Worm (Caenorhabditis elegans) whole organism, young adult: Measurements from ENCODE around the gene gpx-5.

Experiments used
- B0019.2 ChIP-seq: fragments of 200-800 bp; sonication (Bioruptor generic); conservative IDR thresholded peaks from 2 replicates; pipeline ENCODE4 v1.3.6; 2022; ENCODE audit warnings: missing genetic modification reagents, missing genetic modification characterization, missing compliant biosample characterization
- C06A6.2 ChIP-seq: fragments of 200-800 bp; sonication (Bioruptor generic); conservative IDR thresholded peaks from 2 replicates; pipeline ENCODE4 v1.3.6; 2022; ENCODE audit warnings: missing genetic modification characterization, missing compliant biosample characterization
- C17E4.6 ChIP-seq: fragments of 200-800 bp; sonication (Bioruptor generic); IDR thresholded peaks from 2 replicates; pipeline ENCODE4 v1.3.6; 2022; ENCODE audit warnings: missing genetic modification reagents, missing genetic modification characterization, missing compliant biosample characterization
- F23B12.7 ChIP-seq: sonication (generic microtip); optimal IDR thresholded peaks from 2 replicates; lab custom pipeline; 2017; ENCODE audit warnings: missing genetic modification characterization, mild to moderate bottlenecking, missing compliant biosample characterization, antibody characterized with exemption, moderate library complexity; ENCODE audit not compliant: insufficient read depth
- F49E8.2 ChIP-seq: sonication (generic microtip); optimal IDR thresholded peaks from 3 replicates; lab custom pipeline; 2017; ENCODE audit warnings: missing genetic modification characterization, mild to moderate bottlenecking, missing compliant biosample characterization, antibody characterized with exemption, moderate library complexity; ENCODE audit not compliant: insufficient read depth
- F52B5.7 ChIP-seq: sonication (generic microtip); optimal IDR thresholded peaks from 2 replicates; lab custom pipeline; 2016; ENCODE audit warnings: mild to moderate bottlenecking, missing genetic modification characterization, missing compliant biosample characterization
- F55B11.4 ChIP-seq: sonication (generic microtip); optimal IDR thresholded peaks from 2 replicates; lab custom pipeline; 2016; ENCODE audit warnings: missing compliant biosample characterization, missing genetic modification characterization, borderline replicate concordance; ENCODE audit not compliant: insufficient read depth
- F57A8.1 ChIP-seq: fragments of 200-800 bp; sonication (Bioruptor generic); optimal IDR thresholded peaks from 2 replicates; lab custom pipeline; 2018; ENCODE audit warnings: mild to moderate bottlenecking, missing genetic modification characterization, moderate library complexity, missing compliant biosample characterization
- F57C9.4 ChIP-seq: sonication (generic microtip); optimal IDR thresholded peaks from 2 replicates; lab custom pipeline; 2017; ENCODE audit warnings: mild to moderate bottlenecking, missing genetic modification characterization, missing compliant biosample characterization
- Y53G8AR.9 ChIP-seq: fragments of 200-800 bp; sonication (Bioruptor generic); conservative IDR thresholded peaks from 2 replicates; pipeline ENCODE4 v1.3.6; 2022; ENCODE audit warnings: missing genetic modification reagents, missing genetic modification characterization, missing compliant biosample characterization
- Y56A3A.18 ChIP-seq: fragments of 200-800 bp; sonication (Bioruptor generic); IDR thresholded peaks from 2 replicates; pipeline ENCODE4 v1.3.6; 2022; ENCODE audit warnings: missing genetic modification reagents, missing genetic modification characterization, missing compliant biosample characterization
- Y67H2A.10 ChIP-seq: fragments of 200-800 bp; sonication (Bioruptor generic); conservative IDR thresholded peaks from 2 replicates; pipeline ENCODE4 v1.3.6; 2022; ENCODE audit warnings: missing genetic modification reagents, missing genetic modification characterization, missing compliant biosample characterization
- Y95B8A.8 ChIP-seq: fragments of 200-800 bp; sonication (Bioruptor generic); IDR thresholded peaks from 2 replicates; pipeline ENCODE4 v1.3.6; 2022; ENCODE audit warnings: missing genetic modification reagents, missing genetic modification characterization, missing compliant biosample characterization
- aptf-3 ChIP-seq: fragments of 200-800 bp; sonication (Bioruptor generic); IDR thresholded peaks from 2 replicates; pipeline ENCODE4 v1.3.6; 2022; ENCODE audit warnings: missing genetic modification characterization, missing compliant biosample characterization
- bed-1 ChIP-seq: fragments of 200-800 bp; sonication (Bioruptor generic); IDR thresholded peaks from 2 replicates; pipeline ENCODE4 v1.3.6; 2022; ENCODE audit warnings: missing genetic modification reagents, missing genetic modification characterization, missing compliant biosample characterization
- cebp-2 ChIP-seq: fragments of 200-800 bp; sonication (Bioruptor generic); IDR thresholded peaks from 2 replicates; pipeline ENCODE4 v1.3.6; 2022; ENCODE audit warnings: missing genetic modification characterization, missing compliant biosample characterization
- ceh-100 ChIP-seq: fragments of 200-800 bp; sonication (Bioruptor generic); IDR thresholded peaks from 2 replicates; pipeline ENCODE4 v1.3.6; 2022; ENCODE audit warnings: missing genetic modification reagents, missing genetic modification characterization, missing compliant biosample characterization
- ceh-58 ChIP-seq: fragments of 200-800 bp; sonication (Bioruptor generic); IDR thresholded peaks from 2 replicates; pipeline ENCODE4 v1.3.6; 2022; ENCODE audit warnings: missing genetic modification characterization, missing compliant biosample characterization
- dpl-1 ChIP-seq: fragments of 150-350 bp; optimal IDR thresholded peaks from 2 replicates; lab custom pipeline; 2014; ENCODE audit warnings: missing biosample characterization, missing genetic modification reagents, missing genetic modification characterization
- hlh-12 ChIP-seq: sonication (generic microtip); optimal IDR thresholded peaks from 2 replicates; lab custom pipeline; 2016; ENCODE audit warnings: missing genetic modification characterization, missing compliant biosample characterization
- hlh-26 ChIP-seq: fragments of 200-800 bp; sonication (Bioruptor generic); conservative IDR thresholded peaks from 2 replicates; pipeline ENCODE4 v1.3.6; 2022; ENCODE audit warnings: missing genetic modification reagents, missing genetic modification characterization, missing compliant biosample characterization
- hmg-1.2 ChIP-seq: fragments of 200-800 bp; sonication (Bioruptor generic); IDR thresholded peaks from 2 replicates; pipeline ENCODE4 v1.3.6; 2022; ENCODE audit warnings: missing genetic modification reagents, missing genetic modification characterization, missing compliant biosample characterization
- hsf-1 ChIP-seq: fragments of 200-800 bp; sonication (Bioruptor generic); IDR thresholded peaks from 2 replicates; pipeline ENCODE4 v1.3.6; 2022; ENCODE audit warnings: missing genetic modification reagents, missing genetic modification characterization, missing compliant biosample characterization
- lag-1 ChIP-seq: fragments of 200-800 bp; sonication (Bioruptor generic); IDR thresholded peaks from 2 replicates; pipeline ENCODE4 v1.3.6; 2022; ENCODE audit warnings: missing genetic modification reagents, missing genetic modification characterization, missing compliant biosample characterization
- lin-40 ChIP-seq: sonication (generic microtip); optimal IDR thresholded peaks from 2 replicates; lab custom pipeline; 2016; ENCODE audit warnings: missing genetic modification characterization, mild to moderate bottlenecking, missing compliant biosample characterization, missing genotype, missing genetic modification reagents
- madf-3 ChIP-seq: fragments of 200-800 bp; sonication (Bioruptor generic); IDR thresholded peaks from 2 replicates; pipeline ENCODE4 v1.3.6; 2022; ENCODE audit warnings: missing genetic modification reagents, missing genetic modification characterization, missing compliant biosample characterization
- madf-8 ChIP-seq: fragments of 200-800 bp; sonication (Bioruptor generic); conservative IDR thresholded peaks from 2 replicates; pipeline ENCODE4 v1.3.6; 2022; ENCODE audit warnings: missing genetic modification reagents, missing genetic modification characterization, missing compliant biosample characterization
- mcd-1 ChIP-seq: fragments of 200-800 bp; sonication (Bioruptor generic); IDR thresholded peaks from 2 replicates; pipeline ENCODE4 v1.3.6; 2022; ENCODE audit warnings: missing genetic modification reagents, missing genetic modification characterization, missing compliant biosample characterization
- mxl-1 ChIP-seq: sonication (generic microtip); optimal IDR thresholded peaks from 2 replicates; lab custom pipeline; 2016; ENCODE audit warnings: missing genetic modification characterization, missing compliant biosample characterization
- nhr-120 ChIP-seq: fragments of 200-800 bp; sonication (Bioruptor generic); IDR thresholded peaks from 2 replicates; pipeline ENCODE4 v1.3.6; 2022; ENCODE audit warnings: missing genetic modification characterization, missing compliant biosample characterization
- pbrm-1 ChIP-seq: fragments of 200-800 bp; sonication (Bioruptor generic); IDR thresholded peaks from 2 replicates; pipeline ENCODE4 v1.3.6; 2022; ENCODE audit warnings: missing genetic modification reagents, missing genetic modification characterization, missing compliant biosample characterization
- pha-4 ChIP-seq: fragments of 150-350 bp; sonication (generic microtip); optimal IDR thresholded peaks from 2 replicates; lab custom pipeline; 2014; ENCODE audit warnings: missing biosample characterization, missing genetic modification reagents, missing genetic modification characterization
- snpc-1.1 ChIP-seq: sonication (generic microtip); optimal IDR thresholded peaks from 2 replicates; lab custom pipeline; 2017; ENCODE audit warnings: missing genetic modification characterization, mild to moderate bottlenecking, missing compliant biosample characterization, antibody characterized with exemption, moderate library complexity, missing genotype, missing genetic modification reagents; ENCODE audit not compliant: insufficient read depth
- somi-1 ChIP-seq: fragments of 200-800 bp; sonication (Bioruptor generic); optimal IDR thresholded peaks from 2 replicates; lab custom pipeline; 2018; ENCODE audit warnings: mild to moderate bottlenecking, missing genetic modification characterization, missing compliant biosample characterization
- tbp1 ChIP-seq: fragments of 200-800 bp; sonication (Bioruptor generic); optimal IDR thresholded peaks from 2 replicates; lab custom pipeline; 2018; ENCODE audit warnings: mild to moderate bottlenecking, missing genetic modification characterization, missing compliant biosample characterization
- tbx-9 ChIP-seq: sonication (generic microtip); optimal IDR thresholded peaks from 2 replicates; lab custom pipeline; 2016; ENCODE audit warnings: borderline replicate concordance, missing genetic modification characterization, inconsistent platforms, missing compliant biosample characterization
- unc-130 ChIP-seq: sonication (generic microtip); optimal IDR thresholded peaks from 2 replicates; lab custom pipeline; 2016; ENCODE audit warnings: missing genetic modification reagents, missing genetic modification characterization, missing compliant biosample characterization
- unc-62 ChIP-seq: fragments of 150-350 bp; optimal IDR thresholded peaks from 2 replicates; lab custom pipeline; 2014; ENCODE audit warnings: missing biosample characterization, missing genetic modification reagents, missing genetic modification characterization
- xnd-1 ChIP-seq: sonication (generic microtip); optimal IDR thresholded peaks from 2 replicates; lab custom pipeline; 2016; ENCODE audit warnings: missing genotype, missing genetic modification reagents, missing genetic modification characterization, missing compliant biosample characterization
- zfh-2 ChIP-seq: fragments of 200-800 bp; sonication (Bioruptor generic); conservative IDR thresholded peaks from 2 replicates; pipeline ENCODE4 v1.3.6; 2022; ENCODE audit warnings: missing genetic modification reagents, missing genetic modification characterization, missing compliant biosample characterization
- ztf-18 ChIP-seq: sonication (generic microtip); optimal IDR thresholded peaks from 2 replicates; lab custom pipeline; 2016; ENCODE audit warnings: missing genotype, mild to moderate bottlenecking, missing genetic modification characterization, missing compliant biosample characterization
- ztf-25 ChIP-seq: fragments of 200-800 bp; sonication (Bioruptor generic); IDR thresholded peaks from 2 replicates; pipeline ENCODE4 v1.3.6; 2022; ENCODE audit warnings: missing genetic modification reagents, missing genetic modification characterization, missing compliant biosample characterization
- ztf-26 ChIP-seq: sonication (generic microtip); optimal IDR thresholded peaks from 2 replicates; lab custom pipeline; 2017; ENCODE audit warnings: missing genetic modification characterization, missing compliant biosample characterization
- ztf-28 ChIP-seq: fragments of 200-800 bp; sonication (Bioruptor generic); IDR thresholded peaks from 2 replicates; pipeline ENCODE4 v1.3.6; 2022; ENCODE audit warnings: missing genetic modification reagents, missing genetic modification characterization, missing compliant biosample characterization
- ztf-3 ChIP-seq: fragments of 200-800 bp; sonication (Bioruptor generic); optimal IDR thresholded peaks from 2 replicates; lab custom pipeline; 2018; ENCODE audit warnings: mild to moderate bottlenecking, missing genetic modification characterization, missing compliant biosample characterization

The gpx-5 gene

DNA sequence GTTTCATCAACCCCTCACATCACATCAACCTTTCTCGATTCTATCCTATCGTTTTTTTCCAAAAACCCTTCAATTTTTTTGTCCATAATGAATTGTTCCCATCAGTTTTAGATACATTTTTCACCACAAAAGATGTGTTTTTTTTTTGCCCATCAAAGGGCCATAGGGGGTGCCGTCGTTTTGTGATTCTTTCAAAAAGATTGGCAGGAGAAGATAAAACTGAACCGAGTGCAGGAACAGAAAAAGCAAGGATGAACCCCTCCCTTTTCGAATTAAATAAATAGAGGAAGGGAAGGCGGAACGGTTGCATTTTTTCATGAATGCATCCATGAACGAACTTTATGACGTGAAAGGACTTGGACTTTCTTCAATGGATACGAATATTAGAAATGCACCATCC lies 32.5 kb downstream of the gpx-5 start, which contains the start of gene C11E4.7:
C11E4.7 (plus strand) TSS at position 301 of the 400 bp plus-strand sequence.
- TF ChIP-seq cebp-2 (GFP tag; lab: Robert Waterston, UW) (0 out of 2 replicates have a peak, but pooled peaks have one; percentile 33), ztf-28 (GFP tag; lab: Robert Waterston, UW) (no peak), ztf-26 (peak; percentile 11), snpc-1.1 (tag; lab: Kevin White, UChicago) (no peak), lin-40 (tag; lab: Kevin White, UChicago) (peak; percentile 39), tbx-9 (tag; lab: Kevin White, UChicago) (no peak)

- no peak for TF ChIP-seq unc-130 (GFP tag; lab: Kevin White, UChicago)
- TF ChIP-seq ceh-100, result no peak
- no peak for TF ChIP-seq zfh-2
- no peak for TF ChIP-seq hmg-1.2 (GFP tag; lab: Robert Waterston, UW)
- no peak for TF ChIP-seq somi-1 (GFP tag; lab: Kevin White, UChicago)
- no peak for TF ChIP-seq nhr-120 (GFP tag; lab: Robert Waterston, UW)
- no peak for TF ChIP-seq B0019.2 (GFP tag; lab: Robert Waterston, UW)
Observed at ce11 chrX:9620136-9620535, 35.7 kb downstream of the gpx-5 start, which contains the start of gene C11E4.8. C11E4.8 (plus strand) TSS chrX:9620436.

- no peak for TF ChIP-seq C06A6.2 (GFP tag; lab: Robert Waterston, UW)
- TF ChIP-seq pha-4 (tag; lab: Kevin White, UChicago), result no peak
- TF ChIP-seq hsf-1 (GFP tag; lab: Robert Waterston, UW), result no peak
- peak; percentile 61 for TF ChIP-seq hmg-1.2 (GFP tag; lab: Robert Waterston, UW)
- no peak for TF ChIP-seq C17E4.6 (GFP tag; lab: Robert Waterston, UW)
- no peak for TF ChIP-seq F52B5.7 (tag; lab: Kevin White, UChicago)
- peak; percentile 4 for TF ChIP-seq hlh-12 (tag; lab: Kevin White, UChicago)
- no peak for TF ChIP-seq Y95B8A.8
- no peak for TF ChIP-seq Y53G8AR.9 (GFP tag; lab: Robert Waterston, UW)
- no peak for TF ChIP-seq F57C9.4 (tag; lab: Kevin White, UChicago)
- TF ChIP-seq F49E8.2 (tag; lab: Kevin White, UChicago), result peak; percentile 12
- no peak for TF ChIP-seq madf-8 (GFP tag; lab: Robert Waterston, UW)
- TF ChIP-seq unc-62, result no peak
- 0 out of 2 replicates have a peak, but pooled peaks have one; percentile 48 for TF ChIP-seq aptf-3
- no peak for TF ChIP-seq xnd-1 (tag; lab: Kevin White, UChicago)
- TF ChIP-seq lin-40 (tag; lab: Kevin White, UChicago), result no peak
- TF ChIP-seq F23B12.7, result peak; percentile 59
- no peak for TF ChIP-seq F57A8.1
- peak; percentile 64; the same call in 1 of the 2 replicates for TF ChIP-seq ztf-25 (GFP tag; lab: Robert Waterston, UW)
- peak; percentile 70 for TF ChIP-seq ztf-18 (tag; lab: Kevin White, UChicago)
- peak; percentile 72 for TF ChIP-seq pbrm-1 (GFP tag; lab: Robert Waterston, UW)
- no peak for TF ChIP-seq bed-1 (GFP tag; lab: Robert Waterston, UW)
- no peak for TF ChIP-seq nhr-120 (GFP tag; lab: Robert Waterston, UW)
- TF ChIP-seq mcd-1 (GFP tag; lab: Robert Waterston, UW), result no peak; the same call in 1 of the 2 replicates
- 0 out of 2 replicates have a peak, but pooled peaks have one; percentile 41 for TF ChIP-seq hlh-26 (GFP tag; lab: Robert Waterston, UW)
- peak; percentile 81 for TF ChIP-seq Y56A3A.18 (GFP tag; lab: Robert Waterston, UW)
- peak; percentile 83 for TF ChIP-seq mxl-1 (tag; lab: Kevin White, UChicago)
- no peak for TF ChIP-seq madf-3
- TF ChIP-seq Y67H2A.10, result no peak
- peak; percentile 6 for TF ChIP-seq ztf-3
- TF ChIP-seq tbp1, result peak; percentile 90
- TF ChIP-seq F55B11.4 (tag; lab: Kevin White, UChicago), result no peak
- TF ChIP-seq ceh-58 (GFP tag; lab: Robert Waterston, UW), result no peak
- TF ChIP-seq dpl-1 (GFP tag; lab: Kevin White, UChicago), result no peak
- no peak for TF ChIP-seq lag-1
Observed at ce11 chrX:9622609-9623008, 38.1 kb downstream of the gpx-5 start.
